Worm (Caenorhabditis elegans) whole organism, L4 larva: ENCODE measurements around the gene C36A4.4.

ENCODE experiments used
- T26A8.4 ChIP-seq: fragments of 200-800 bp; sonication (Bioruptor generic); IDR thresholded peaks from 2 replicates; pipeline ENCODE4 v1.3.6; 2022; ENCODE audit warnings: missing genetic modification characterization, missing compliant biosample characterization
- aly-2 ChIP-seq: sonication (generic microtip); optimal IDR thresholded peaks from 2 replicates; lab custom pipeline; 2018; ENCODE audit warnings: missing biosample characterization, missing genetic modification characterization
- daf-19 ChIP-seq: fragments of 200-800 bp; sonication (Bioruptor generic); conservative IDR thresholded peaks from 2 replicates; pipeline ENCODE4 v1.3.6; 2022; ENCODE audit warnings: missing genetic modification characterization, missing compliant biosample characterization
- dmd-6 ChIP-seq: fragments of 200-800 bp; sonication (Bioruptor generic); IDR thresholded peaks from 2 replicates; pipeline ENCODE4 v1.3.6; 2022; ENCODE audit warnings: missing genetic modification reagents, missing genetic modification characterization, missing compliant biosample characterization
- hmg-1.1 ChIP-seq: fragments of 200-800 bp; sonication (Bioruptor generic); IDR thresholded peaks from 2 replicates; pipeline ENCODE4 v1.3.6; 2022; ENCODE audit warnings: missing genetic modification reagents, missing genetic modification characterization, missing compliant biosample characterization
- lin-39 ChIP-seq: fragments of 150-350 bp; optimal IDR thresholded peaks from 2 replicates; lab custom pipeline; 2014; ENCODE audit warnings: missing biosample characterization, missing genetic modification reagents, missing genetic modification characterization
- mdl-1 ChIP-seq, 2 experiments: fragments of 150-350 bp in 1 of 2; sonication (generic microtip) in 1 of 2; optimal IDR thresholded peaks; 2 replicates each; lab custom pipeline; 2014 to 2017; ENCODE audit warnings: missing biosample characterization in 2 of 2, missing genetic modification characterization in 2 of 2
- mep-1 ChIP-seq: fragments of 150-350 bp; sonication (generic microtip); optimal IDR thresholded peaks from 3 replicates; lab custom pipeline; 2014; ENCODE audit warnings: missing biosample characterization, missing genetic modification characterization
- nhr-11 ChIP-seq: fragments of 150-350 bp; optimal IDR thresholded peaks from 2 replicates; lab custom pipeline; 2014; ENCODE audit warnings: missing biosample characterization, missing genetic modification characterization
- nhr-42 ChIP-seq: fragments of 200-800 bp; sonication (Bioruptor generic); IDR thresholded peaks from 2 replicates; pipeline ENCODE4 v1.3.6; 2022; ENCODE audit warnings: missing genetic modification characterization, missing compliant biosample characterization
- nhr-6 ChIP-seq: fragments of 150-350 bp; optimal IDR thresholded peaks from 2 replicates; lab custom pipeline; 2014; ENCODE audit warnings: missing biosample characterization, missing genetic modification characterization
- unc-62 ChIP-seq, 3 experiments: fragments of 150-350 bp in 1 of 3; sonication (generic microtip); optimal IDR thresholded peaks in 2 of 3; peaks in 1 of 3; 1 replicate in 1 of 3; 2 replicates in 2 of 3; lab custom pipeline; 2014 to 2017; ENCODE audit warnings: missing biosample characterization in 3 of 3, missing genetic modification characterization in 3 of 3, missing genetic modification reagents in 3 of 3, missing genotype in 1 of 3

- TF ChIP-seq lin-39 (tag; lab: Kevin White, UChicago) = no peak
- no peak for TF ChIP-seq mep-1 (tag; lab: Kevin White, UChicago)
- no peak for TF ChIP-seq mdl-1 (tag; optimal IDR thresholded peaks at IDR 0.05; lab: Kevin White, UChicago)
- no peak for TF ChIP-seq unc-62 (GFP tag; optimal IDR thresholded peaks at IDR 0.05 in 1 of 2; lab: Kevin White, UChicago)
- TF ChIP-seq unc-62 (tag; optimal IDR thresholded peaks at IDR 0.05; lab: Kevin White, UChicago) = no peak
- no peak for TF ChIP-seq T26A8.4 (GFP tag; lab: Robert Waterston, UW)
- no peak for TF ChIP-seq aly-2
- no peak for TF ChIP-seq nhr-11
- no peak for TF ChIP-seq nhr-6 (tag; lab: Kevin White, UChicago)
- TF ChIP-seq dmd-6 = no peak
- TF ChIP-seq nhr-42 (GFP tag; lab: Robert Waterston, UW) = no peak
- TF ChIP-seq daf-19 (GFP tag; lab: Robert Waterston, UW) = no peak
- TF ChIP-seq hmg-1.1 = no peak
These were observed 39.7 kb upstream of the C36A4.4 start for ce11 chrIII:3883146-3883545.
